Worm (Caenorhabditis elegans): ENCODE data around the gene T01B7.9.
A peak's percentile ranks its signal among the peaks of the same experiment; 100 is the strongest.

T01B7.9 gene

ce11 chrII:8701059-8701458, 25.5 kb downstream of the T01B7.9 start:
- TF ChIP-seq zag-1 (tag; optimal IDR thresholded peaks at IDR 0.05), result no peak
- TF ChIP-seq fos-1 (tag; optimal IDR thresholded peaks at IDR 0.05), result no peak
- TF ChIP-seq pha-4 (tag; optimal IDR thresholded peaks at IDR 0.05), result peak; percentile 14
- TF ChIP-seq tbx-2 (tag; optimal IDR thresholded peaks at IDR 0.05), result no peak

DNA sequence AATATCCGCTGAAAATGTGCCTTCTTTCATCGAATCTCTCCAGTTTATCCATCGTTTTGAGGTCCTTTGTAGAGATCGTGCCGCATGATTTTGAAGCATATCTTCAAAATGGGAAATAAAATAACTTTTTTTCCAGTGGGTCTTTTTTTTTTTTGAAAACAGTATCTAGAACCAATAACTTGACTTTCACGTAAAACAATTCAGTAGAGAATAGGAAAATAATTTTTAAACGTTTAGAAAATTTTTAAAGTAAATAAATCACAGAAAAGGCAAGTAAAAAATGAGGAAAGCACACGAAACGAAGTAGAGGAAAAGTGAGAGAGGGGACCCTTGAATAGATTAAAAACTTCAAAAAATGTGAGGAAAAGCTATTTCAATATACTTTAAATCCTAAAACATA, 27.8 kb downstream of the T01B7.9 start, which contains the start of gene chdh-1:
Gene chdh-1, minus strand, starts transcription at position 101 of the 400 bp plus-strand sequence.
- no peak for TF ChIP-seq ceh-28 (tag; optimal IDR thresholded peaks at IDR 0.05)

ce11 chrII:8695783-8696182, 30.8 kb downstream of the T01B7.9 start, which contains the start of gene C34C6.10:
TSS of gene C34C6.10 (minus strand) at chrII:8695883.
- no peak for TF ChIP-seq nhr-77 (tag; optimal IDR thresholded peaks at IDR 0.05)
- TF ChIP-seq lsy-12 (tag; optimal IDR thresholded peaks at IDR 0.05), result no peak
- no peak for TF ChIP-seq ztf-11 (tag; optimal IDR thresholded peaks at IDR 0.05)
- TF ChIP-seq fkh-2 (tag; optimal IDR thresholded peaks at IDR 0.05), result no peak
- no peak for TF ChIP-seq mml-1 (tag; optimal IDR thresholded peaks at IDR 0.05)
- no peak for TF ChIP-seq eor-1 (tag; optimal IDR thresholded peaks at IDR 0.05)

DNA sequence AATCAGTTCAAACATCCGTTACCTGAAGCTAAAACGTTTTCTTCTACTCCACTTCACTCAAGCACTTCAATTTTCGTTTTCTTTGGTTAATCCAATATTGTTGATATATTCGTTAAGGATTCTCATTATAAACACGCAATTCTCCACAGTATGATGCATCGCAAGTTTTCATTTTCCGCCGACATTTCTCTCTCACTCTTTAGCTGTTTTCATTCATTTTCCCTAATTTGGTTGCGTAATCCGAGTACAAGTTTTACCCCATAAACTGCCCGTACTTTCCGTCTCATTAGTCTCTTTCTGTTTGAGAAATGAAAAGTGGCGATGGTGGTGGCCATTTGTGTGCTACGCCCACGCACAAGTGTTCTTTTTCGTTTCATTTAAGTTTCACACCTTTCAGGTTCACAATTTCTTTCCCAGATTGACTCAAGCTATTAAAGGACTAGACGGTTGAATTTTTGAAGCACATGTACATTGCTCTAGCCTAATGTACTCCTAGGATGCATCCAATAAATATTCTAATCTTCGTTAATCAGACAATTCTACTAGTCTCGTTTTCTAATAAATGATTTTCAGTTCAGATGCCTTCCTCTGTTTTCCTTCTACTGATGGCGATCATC, 35.1 kb downstream of the T01B7.9 start, which contains the start of gene C34C6.3:
Gene C34C6.3, plus strand, starts transcription at position 567 of the 617 bp plus-strand sequence.
- no peak for TF ChIP-seq fkh-2 (tag; optimal IDR thresholded peaks at IDR 0.05)
- no peak for TF ChIP-seq nfya-1 (tag; optimal IDR thresholded peaks at IDR 0.05; ENCODE audit: insufficient read depth)

DNA sequence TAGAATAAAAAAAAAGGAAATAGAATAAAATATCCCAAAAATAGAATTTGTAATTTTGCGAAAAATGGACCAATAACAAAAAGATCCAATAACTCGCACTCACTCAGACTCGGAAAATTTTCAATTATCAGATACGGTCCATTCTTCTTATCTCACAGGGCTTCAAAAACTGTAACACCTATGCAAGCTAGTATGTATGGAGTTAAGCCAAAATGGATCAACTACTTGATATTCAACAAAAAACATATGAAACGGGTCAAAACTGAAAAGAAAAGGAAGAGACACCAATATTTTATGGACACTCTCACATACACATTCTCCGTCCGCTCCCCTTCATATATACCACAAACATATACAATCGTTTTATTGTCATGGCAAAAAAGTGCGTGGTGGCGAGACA, 41.0 kb downstream of the T01B7.9 start, which contains the start of gene C34C6.9:
Gene C34C6.9, plus strand, starts transcription at position 301 of the 400 bp plus-strand sequence.
- TF ChIP-seq daf-12 (tag; optimal IDR thresholded peaks at IDR 0.05) (no peak), nhr-11 (tag; optimal IDR thresholded peaks at IDR 0.05) (no peak), tbx-2 (tag; optimal IDR thresholded peaks at IDR 0.05) (no peak), eor-1 (tag; optimal IDR thresholded peaks at IDR 0.05) (no peak), fkh-10 (GFP tag; optimal IDR thresholded peaks at IDR 0.05) (no peak), nhr-28 (tag; optimal IDR thresholded peaks at IDR 0.05) (no peak), egl-5 (tag; optimal IDR thresholded peaks at IDR 0.05) (no peak), skn-1 (tag; optimal IDR thresholded peaks at IDR 0.05) (no peak), nhr-76 (tag; optimal IDR thresholded peaks at IDR 0.05) (no peak), pqm-1 (tag; optimal IDR thresholded peaks at IDR 0.05) (no peak), ztf-4 (tag; optimal IDR thresholded peaks at IDR 0.05) (no peak), fkh-2 (tag; optimal IDR thresholded peaks at IDR 0.05) (no peak), nhr-25 (tag; optimal IDR thresholded peaks at IDR 0.05) (no peak), unc-39 (tag; optimal IDR thresholded peaks at IDR 0.05) (no peak), ztf-11 (tag; optimal IDR thresholded peaks at IDR 0.05) (no peak), mml-1 (tag; optimal IDR thresholded peaks at IDR 0.05) (no peak), jun-1 (tag; optimal IDR thresholded peaks at IDR 0.05) (no peak)

- TF ChIP-seq nhr-23 (tag; optimal IDR thresholded peaks at IDR 0.05) (no peak), nhr-28 (tag; optimal IDR thresholded peaks at IDR 0.05) (no peak), pha-4 (tag; optimal IDR thresholded peaks at IDR 0.05) (peak; percentile 4), pqm-1 (tag; optimal IDR thresholded peaks at IDR 0.05) (peak; percentile 19)
Observed at ce11 chrII:8684824-8685223, 41.8 kb downstream of the T01B7.9 start, which contains the start of gene hgap-2. TSS of gene hgap-2 (minus strand) at chrII:8684924.

DNA sequence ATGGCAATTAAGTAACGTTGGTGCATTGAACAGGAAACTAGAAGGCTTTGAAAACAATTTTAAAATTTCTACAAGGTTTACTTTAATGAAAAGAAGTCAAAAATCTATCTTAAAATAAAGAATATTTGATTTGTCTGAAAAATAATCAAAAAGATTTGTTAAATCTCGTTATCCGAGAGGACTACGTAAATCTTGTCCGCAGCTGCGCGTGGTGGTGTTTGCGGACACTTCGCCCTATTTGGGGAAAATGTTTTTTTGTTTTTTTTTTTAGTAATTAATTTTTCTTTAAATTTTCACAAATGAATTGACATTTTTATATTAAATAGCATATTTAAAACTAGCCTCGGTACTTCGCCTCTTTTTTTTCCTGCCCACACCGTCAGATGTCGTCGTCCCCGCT, 42.7 kb downstream of the T01B7.9 start:
- TF ChIP-seq nhr-76 (tag; optimal IDR thresholded peaks at IDR 0.05) (no peak), aly-2 (tag; optimal IDR thresholded peaks at IDR 0.05) (no peak), fos-1 (tag; optimal IDR thresholded peaks at IDR 0.05) (no peak), ama-1 (optimal IDR thresholded peaks at IDR 0.05) (no peak), nhr-77 (tag; optimal IDR thresholded peaks at IDR 0.05) (no peak), ceh-28 (tag; optimal IDR thresholded peaks at IDR 0.05) (no peak), unc-39 (tag; optimal IDR thresholded peaks at IDR 0.05) (no peak), nfya-1 (tag; optimal IDR thresholded peaks at IDR 0.05; ENCODE audit: insufficient read depth) (peak; percentile 60), ZK546.5 (tag; optimal IDR thresholded peaks at IDR 0.05) (no peak), daf-12 (tag; optimal IDR thresholded peaks at IDR 0.05) (no peak), unc-62 (GFP tag; optimal IDR thresholded peaks at IDR 0.05) (no peak), mml-1 (tag; optimal IDR thresholded peaks at IDR 0.05) (no peak), zag-1 (tag; optimal IDR thresholded peaks at IDR 0.05) (no peak), elt-2 (tag; optimal IDR thresholded peaks at IDR 0.05) (no peak), pha-4 (tag; optimal IDR thresholded peaks at IDR 0.05) (no peak), skn-1 (tag; optimal IDR thresholded peaks at IDR 0.05) (no peak), hmg-11 (tag; optimal IDR thresholded peaks at IDR 0.05) (peak; percentile 55), ztf-11 (tag; optimal IDR thresholded peaks at IDR 0.05) (no peak), tbx-2 (tag; optimal IDR thresholded peaks at IDR 0.05) (no peak), sea-2 (GFP tag; optimal IDR thresholded peaks at IDR 0.05) (no peak), elt-3 (tag; optimal IDR thresholded peaks at IDR 0.05) (no peak), egl-27 (tag; optimal IDR thresholded peaks at IDR 0.05) (no peak), fkh-2 (tag; optimal IDR thresholded peaks at IDR 0.05) (no peak), fkh-10 (GFP tag; optimal IDR thresholded peaks at IDR 0.05) (no peak), egl-5 (tag; optimal IDR thresholded peaks at IDR 0.05) (peak; percentile 63), ceh-9 (tag; optimal IDR thresholded peaks at IDR 0.05) (no peak), lin-15B (tag; optimal IDR thresholded peaks at IDR 0.05) (peak; percentile 49), elt-1 (tag; optimal IDR thresholded peaks at IDR 0.05) (no peak), nhr-25 (tag; optimal IDR thresholded peaks at IDR 0.05) (no peak)
